Worm (Caenorhabditis elegans): ENCODE measurements around the gene cku-80.

ce11 chrIII:4391319-4391718, 28.3 kb upstream of the cku-80 start:
- no peak for TF ChIP-seq elt-3 (tag; optimal IDR thresholded peaks at IDR 0.05)
- TF ChIP-seq unc-62 (GFP tag; optimal IDR thresholded peaks at IDR 0.05) = no peak
- no peak for TF ChIP-seq nhr-76 (tag; optimal IDR thresholded peaks at IDR 0.05)

Data from whole organism, mixed stage, embryonic.